Worm (Caenorhabditis elegans) whole organism, L1 larva: Measurements from ENCODE around the gene ceh-21.

ENCODE experiments used
- C04F5.9 ChIP-seq: sonication (generic microtip); optimal IDR thresholded peaks from 2 replicates; lab custom pipeline; 2016; ENCODE audit warnings: missing genetic modification characterization, missing compliant biosample characterization
- C34B4.2 ChIP-seq: sonication (generic microtip); optimal IDR thresholded peaks from 2 replicates; lab custom pipeline; 2017; ENCODE audit warnings: mild to moderate bottlenecking, missing genetic modification characterization, missing compliant biosample characterization
- F16B12.6 ChIP-seq: fragments of 150-350 bp; optimal IDR thresholded peaks from 2 replicates; lab custom pipeline; 2014; ENCODE audit warnings: missing biosample characterization, missing genetic modification characterization
- Y116A8C.19 ChIP-seq: sonication (generic microtip); optimal IDR thresholded peaks from 2 replicates; lab custom pipeline; 2016; ENCODE audit warnings: missing compliant biosample characterization, missing genetic modification characterization, borderline replicate concordance
- alr-1 ChIP-seq: fragments of 200-800 bp; sonication (Bioruptor generic); optimal IDR thresholded peaks from 2 replicates; lab custom pipeline; 2018; ENCODE audit warnings: borderline replicate concordance, mild to moderate bottlenecking, missing genetic modification characterization, missing compliant biosample characterization
- blmp-1 ChIP-seq: fragments of 150-350 bp; optimal IDR thresholded peaks from 2 replicates; lab custom pipeline; 2014; ENCODE audit warnings: missing biosample characterization, missing genetic modification characterization
- ceh-8 ChIP-seq: fragments of 200-800 bp; sonication (Bioruptor generic); optimal IDR thresholded peaks from 2 replicates; lab custom pipeline; 2018; ENCODE audit warnings: mild to moderate bottlenecking, missing genetic modification characterization, moderate library complexity, missing compliant biosample characterization
- ceh-82 ChIP-seq, 3 experiments: fragments of 150-350 bp in 1 of 3; sonication (generic microtip) in 2 of 3; optimal IDR thresholded peaks; 2 replicates each; lab custom pipeline; 2014 to 2017; ENCODE audit warnings: missing biosample characterization in 3 of 3, missing genetic modification characterization in 3 of 3
- ceh-88 ChIP-seq: fragments of 200-800 bp; sonication (Bioruptor generic); IDR thresholded peaks from 2 replicates; pipeline ENCODE4 v1.3.6; 2022; ENCODE audit warnings: missing genetic modification characterization, missing compliant biosample characterization
- dsc-1 ChIP-seq: sonication (generic microtip); optimal IDR thresholded peaks from 2 replicates; lab custom pipeline; 2016; ENCODE audit warnings: mild to moderate bottlenecking, missing genetic modification characterization, missing compliant biosample characterization
- egl-13 ChIP-seq: sonication (generic microtip); optimal IDR thresholded peaks from 2 replicates; lab custom pipeline; 2016; ENCODE audit warnings: missing genotype, missing genetic modification reagents, missing genetic modification characterization, missing compliant biosample characterization
- egl-27 ChIP-seq, 2 experiments: fragments of 150-350 bp in 1 of 2; sonication (generic microtip); optimal IDR thresholded peaks; 3 replicates each; lab custom pipeline; 2017 to 2018; ENCODE audit warnings: missing biosample characterization in 2 of 2, missing genetic modification characterization in 2 of 2, missing genetic modification reagents in 2 of 2
- elt-2 ChIP-seq: sonication (generic microtip); optimal IDR thresholded peaks from 2 replicates; lab custom pipeline; 2016; ENCODE audit warnings: missing genetic modification characterization, mild to moderate bottlenecking, inconsistent platforms, missing compliant biosample characterization, missing genetic modification reagents
- ets-5 ChIP-seq: fragments of 200-800 bp; sonication (Bioruptor generic); IDR thresholded peaks from 2 replicates; pipeline ENCODE4 v1.3.6; 2022; ENCODE audit warnings: missing genetic modification characterization, missing compliant biosample characterization
- fos-1 ChIP-seq: fragments of 150-350 bp; optimal IDR thresholded peaks from 2 replicates; lab custom pipeline; 2014; ENCODE audit warnings: missing biosample characterization, missing genetic modification characterization
- hlh-17 ChIP-seq: fragments of 200-800 bp; sonication (Bioruptor generic); optimal IDR thresholded peaks from 2 replicates; lab custom pipeline; 2018; ENCODE audit warnings: missing genetic modification characterization, mild to moderate bottlenecking, missing compliant biosample characterization, moderate library complexity, borderline replicate concordance
- hpl-2 ChIP-seq: fragments of 150-350 bp; optimal IDR thresholded peaks from 2 replicates; lab custom pipeline; 2014; ENCODE audit warnings: missing biosample characterization, missing genetic modification reagents, missing genetic modification characterization
- isw-1 ChIP-seq: fragments of 200-800 bp; sonication (Bioruptor generic); IDR thresholded peaks from 2 replicates; pipeline ENCODE4 v1.3.6; 2022; ENCODE audit warnings: missing genetic modification characterization, missing compliant biosample characterization
- lin-14 ChIP-seq: fragments of 200-800 bp; sonication (Bioruptor generic); optimal IDR thresholded peaks from 2 replicates; lab custom pipeline; 2018; ENCODE audit warnings: mild to moderate bottlenecking, missing genetic modification characterization, moderate library complexity, missing compliant biosample characterization
- lin-35 ChIP-seq, 2 experiments: fragments of 150-350 bp; optimal IDR thresholded peaks; 2 replicates each; lab custom pipeline; 2014; ENCODE audit warnings: missing biosample characterization in 2 of 2, missing genetic modification characterization in 2 of 2, missing genetic modification reagents in 2 of 2
- lin-39 ChIP-seq: fragments of 150-350 bp; optimal IDR thresholded peaks from 2 replicates; lab custom pipeline; 2014; ENCODE audit warnings: missing biosample characterization, missing genetic modification reagents, missing genetic modification characterization
- lsy-2 ChIP-seq, 2 experiments: fragments of 150-350 bp; optimal IDR thresholded peaks; 2 replicates each; lab custom pipeline; 2014; ENCODE audit warnings: missing biosample characterization in 2 of 2, missing genetic modification characterization in 2 of 2
- mab-9 ChIP-seq: fragments of 200-800 bp; sonication (Bioruptor generic); IDR thresholded peaks from 2 replicates; pipeline ENCODE4 v1.3.6; 2022; ENCODE audit warnings: missing genetic modification reagents, missing genetic modification characterization, missing compliant biosample characterization
- mep-1 ChIP-seq: fragments of 150-350 bp; optimal IDR thresholded peaks from 2 replicates; lab custom pipeline; 2014; ENCODE audit warnings: missing biosample characterization, missing genetic modification characterization
- nhr-11 ChIP-seq: fragments of 150-350 bp; optimal IDR thresholded peaks from 2 replicates; lab custom pipeline; 2014; ENCODE audit warnings: missing biosample characterization, missing genetic modification characterization
- nhr-19 ChIP-seq: fragments of 200-800 bp; sonication (Bioruptor generic); conservative IDR thresholded peaks from 2 replicates; pipeline ENCODE4 v1.3.6; 2022; ENCODE audit warnings: missing genetic modification characterization, missing compliant biosample characterization
- nhr-20 ChIP-seq: sonication (generic microtip); optimal IDR thresholded peaks from 2 replicates; lab custom pipeline; 2016; ENCODE audit warnings: mild to moderate bottlenecking, missing genetic modification characterization, missing compliant biosample characterization
- nhr-237 ChIP-seq: fragments of 150-350 bp; optimal IDR thresholded peaks from 2 replicates; lab custom pipeline; 2014; ENCODE audit warnings: missing biosample characterization, missing genetic modification characterization
- nhr-71 ChIP-seq: sonication (generic microtip); optimal IDR thresholded peaks from 2 replicates; lab custom pipeline; 2016; ENCODE audit warnings: mild to moderate bottlenecking, missing genetic modification characterization, moderate library complexity, missing compliant biosample characterization
- nhr-84 ChIP-seq: sonication (generic microtip); optimal IDR thresholded peaks from 2 replicates; lab custom pipeline; 2017; ENCODE audit warnings: missing biosample characterization, missing genetic modification characterization
- nhr-90 ChIP-seq: sonication (generic microtip); optimal IDR thresholded peaks from 2 replicates; lab custom pipeline; 2016; ENCODE audit warnings: mild to moderate bottlenecking, missing genetic modification characterization, missing compliant biosample characterization; ENCODE audit not compliant: poor library complexity
- pag-3 ChIP-seq: sonication (generic microtip); optimal IDR thresholded peaks from 2 replicates; lab custom pipeline; 2017; ENCODE audit warnings: missing genetic modification characterization, mild to moderate bottlenecking, missing compliant biosample characterization, antibody characterized with exemption, borderline replicate concordance; ENCODE audit not compliant: insufficient read depth
- pax-3 ChIP-seq: fragments of 200-800 bp; sonication (Bioruptor generic); optimal IDR thresholded peaks from 2 replicates; lab custom pipeline; 2018; ENCODE audit warnings: mild to moderate bottlenecking, missing genetic modification characterization, moderate library complexity, missing compliant biosample characterization
- pqm-1 ChIP-seq: sonication (generic microtip); optimal IDR thresholded peaks from 3 replicates; lab custom pipeline; 2017; ENCODE audit warnings: missing biosample characterization, missing genetic modification characterization
- rnt-1 ChIP-seq: sonication (generic microtip); optimal IDR thresholded peaks from 2 replicates; lab custom pipeline; 2016; ENCODE audit warnings: mild to moderate bottlenecking, missing genetic modification characterization, moderate library complexity, missing compliant biosample characterization
- skn-1 ChIP-seq: fragments of 150-350 bp; optimal IDR thresholded peaks from 2 replicates; lab custom pipeline; 2014; ENCODE audit warnings: missing biosample characterization, missing genetic modification characterization
- snu-23 ChIP-seq: sonication (generic microtip); optimal IDR thresholded peaks from 2 replicates; lab custom pipeline; 2016; ENCODE audit warnings: missing genetic modification characterization, missing compliant biosample characterization
- tbx-2 ChIP-seq: sonication (generic microtip); optimal IDR thresholded peaks from 2 replicates; lab custom pipeline; 2016; ENCODE audit warnings: missing genetic modification characterization, missing compliant biosample characterization
- unc-130 ChIP-seq: fragments of 150-350 bp; optimal IDR thresholded peaks from 2 replicates; lab custom pipeline; 2017; ENCODE audit warnings: missing biosample characterization, missing genetic modification characterization, inconsistent platforms
- unc-30 ChIP-seq: sonication (generic microtip); optimal IDR thresholded peaks from 2 replicates; lab custom pipeline; 2017; ENCODE audit warnings: missing biosample characterization, missing genetic modification characterization
- unc-86 ChIP-seq: sonication (generic microtip); optimal IDR thresholded peaks from 2 replicates; lab custom pipeline; 2016; ENCODE audit warnings: missing genetic modification characterization, missing compliant biosample characterization
- xbp-1 ChIP-seq: sonication (generic microtip); optimal IDR thresholded peaks from 2 replicates; lab custom pipeline; 2016; ENCODE audit warnings: missing genetic modification characterization, missing compliant biosample characterization
- zip-4 ChIP-seq: fragments of 200-800 bp; sonication (Bioruptor generic); optimal IDR thresholded peaks from 2 replicates; lab custom pipeline; 2018; ENCODE audit warnings: mild to moderate bottlenecking, missing genetic modification characterization, moderate library complexity, missing compliant biosample characterization
- ztf-11 ChIP-seq, 2 experiments: sonication (generic microtip); optimal IDR thresholded peaks; 2 replicates each; lab custom pipeline; 2016 to 2017; ENCODE audit warnings: missing genetic modification characterization in 2 of 2, missing biosample characterization in 1 of 2, missing compliant biosample characterization in 1 of 2

Gene ceh-21

DNA sequence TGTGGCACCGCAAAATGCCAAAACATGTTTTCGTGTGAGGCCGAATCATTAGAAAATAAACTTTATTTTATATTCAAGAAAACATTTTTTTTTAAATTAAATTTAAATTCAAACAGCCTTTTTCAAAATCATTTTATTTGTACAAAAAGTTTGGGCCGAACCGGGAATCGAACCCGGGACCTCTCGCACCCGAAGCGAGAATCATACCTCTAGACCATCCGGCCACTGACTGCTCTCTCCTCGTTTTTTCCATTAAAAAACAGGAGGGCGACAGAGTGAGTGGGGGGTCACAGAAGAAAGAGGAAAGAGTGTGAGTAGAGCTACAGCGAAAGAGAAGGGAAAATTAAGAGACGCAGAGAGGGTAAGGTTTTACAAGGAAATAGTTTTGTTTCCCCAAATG, 28.1 kb upstream of the ceh-21 start (continued):
- peak; percentile 75 for TF ChIP-seq mep-1 (tag; lab: Kevin White, UChicago)

DNA sequence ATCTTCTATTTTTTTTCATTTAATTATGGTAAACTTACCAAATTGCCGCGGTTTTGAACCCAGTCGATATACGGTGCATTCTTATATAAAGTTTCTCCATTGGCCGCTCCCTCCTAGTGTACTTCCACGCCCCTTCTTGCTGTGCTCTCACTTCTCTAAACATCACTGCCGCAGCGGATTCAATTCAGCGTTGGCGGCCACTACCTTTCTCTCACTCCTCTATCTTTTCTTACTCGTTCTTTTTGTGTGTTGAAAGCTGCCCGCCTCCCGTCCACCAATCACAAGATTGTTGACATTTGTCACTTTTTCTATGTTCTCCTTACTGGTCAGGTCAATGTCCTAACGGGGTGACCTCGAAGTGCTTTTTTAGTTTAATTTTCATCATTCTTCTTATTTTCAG, 18.5 kb upstream of the ceh-21 start:
- no peak for TF ChIP-seq lin-35 (GFP tag; optimal IDR thresholded peaks at IDR 0.05; lab: Kevin White, UChicago)
- TF ChIP-seq unc-30 (tag; lab: Kevin White, UChicago) = no peak
- TF ChIP-seq isw-1 (GFP tag; lab: Robert Waterston, UW) = no peak
- TF ChIP-seq ets-5 (GFP tag; lab: Robert Waterston, UW) = no peak
- peak; percentile 26 for TF ChIP-seq xbp-1 (tag; lab: Kevin White, UChicago)
- no peak for TF ChIP-seq pag-3 (tag; lab: Kevin White, UChicago)
- no peak for TF ChIP-seq nhr-71 (tag; lab: Kevin White, UChicago)
- TF ChIP-seq hpl-2 (GFP tag; lab: Kevin White, UChicago) = no peak
- no peak for TF ChIP-seq mab-9 (GFP tag; lab: Robert Waterston, UW)
- TF ChIP-seq lin-14 (GFP tag; lab: Kevin White, UChicago) = peak; percentile 30
- TF ChIP-seq nhr-19 (GFP tag; lab: Robert Waterston, UW) = no peak
- peak; percentile 29 for TF ChIP-seq skn-1
- TF ChIP-seq rnt-1 (tag; lab: Kevin White, UChicago) = peak; percentile 11
- peak in 1 of 2 experiments; percentile 81 for TF ChIP-seq lsy-2 (tag; optimal IDR thresholded peaks at IDR 0.05; lab: Kevin White, UChicago)

ce11 chrX:1864946-1865345, 12.4 kb upstream of the ceh-21 start, which contains the start of gene tbx-41:
Gene tbx-41, plus strand, starts transcription at chrX:1865246.
- TF ChIP-seq unc-30 (tag; lab: Kevin White, UChicago) (no peak), tbx-2 (tag; lab: Kevin White, UChicago) (no peak), ceh-82 (tag; optimal IDR thresholded peaks at IDR 0.05; lab: Kevin White, UChicago) (no peak)

- no peak for TF ChIP-seq lin-39 (tag; lab: Kevin White, UChicago)
- no peak for TF ChIP-seq snu-23
- TF ChIP-seq ztf-11 (tag; optimal IDR thresholded peaks at IDR 0.05; lab: Kevin White, UChicago) = no peak
- no peak for TF ChIP-seq C04F5.9
- TF ChIP-seq mep-1 (tag; lab: Kevin White, UChicago) = no peak
- no peak for TF ChIP-seq pqm-1 (tag; lab: Kevin White, UChicago)
- TF ChIP-seq F16B12.6 (tag; lab: Kevin White, UChicago) = no peak
- no peak for TF ChIP-seq zip-4 (GFP tag; lab: Kevin White, UChicago)
- TF ChIP-seq fos-1 (tag; lab: Kevin White, UChicago) = no peak
- TF ChIP-seq skn-1 = no peak
- TF ChIP-seq nhr-237 (tag; lab: Kevin White, UChicago) = no peak
- no peak for TF ChIP-seq pax-3
- TF ChIP-seq mab-9 (GFP tag; lab: Robert Waterston, UW) = no peak
- no peak for TF ChIP-seq unc-86 (tag; lab: Kevin White, UChicago)
- TF ChIP-seq nhr-90 (tag; lab: Kevin White, UChicago) = no peak
These were observed 7.9 kb upstream of the ceh-21 start, which contains the start of gene T26C11.8 for ce11 chrX:1860422-1860821. Gene T26C11.8, plus strand, starts transcription at chrX:1860722.

ce11 chrX:1858616-1859015, 6.1 kb upstream of the ceh-21 start:
- no peak for TF ChIP-seq egl-27 (tag; optimal IDR thresholded peaks at IDR 0.05; lab: Kevin White, UChicago)
- TF ChIP-seq nhr-20 (tag; lab: Kevin White, UChicago) = peak; percentile 66
- TF ChIP-seq egl-13 (tag; lab: Kevin White, UChicago) = peak; percentile 19
- TF ChIP-seq unc-130 (tag; lab: Kevin White, UChicago) = no peak
- no peak for TF ChIP-seq Y116A8C.19
- peak; percentile 69 for TF ChIP-seq dsc-1 (tag; lab: Kevin White, UChicago)
- TF ChIP-seq nhr-90 (tag; lab: Kevin White, UChicago) = peak; percentile 79
- TF ChIP-seq alr-1 (tag; lab: Kevin White, UChicago) = no peak
- TF ChIP-seq zip-4 (GFP tag; lab: Kevin White, UChicago) = no peak
- TF ChIP-seq nhr-11 (tag; lab: Kevin White, UChicago) = no peak
- TF ChIP-seq lin-35 (GFP tag; optimal IDR thresholded peaks at IDR 0.05; lab: Kevin White, UChicago) = peak; percentile 24 to 73
- no peak; the same call in 1 of the 2 replicates for TF ChIP-seq ceh-88 (GFP tag; lab: Robert Waterston, UW)
- peak; percentile 15 for TF ChIP-seq elt-2 (tag; lab: Kevin White, UChicago)
- TF ChIP-seq hlh-17 (GFP tag; lab: Kevin White, UChicago) = no peak
- peak; percentile 64 for TF ChIP-seq ceh-8 (GFP tag; lab: Kevin White, UChicago)
- no peak for TF ChIP-seq C34B4.2 (tag; lab: Kevin White, UChicago)
- no peak for TF ChIP-seq hpl-2 (GFP tag; lab: Kevin White, UChicago)
- TF ChIP-seq nhr-84 (tag; lab: Kevin White, UChicago) = no peak
- no peak for TF ChIP-seq blmp-1 (tag; lab: Kevin White, UChicago)
